Worm (Caenorhabditis elegans) whole organism, late embryonic: ENCODE data around the gene C15B12.8.
A peak's percentile ranks its signal among the peaks of the same experiment; 100 is the strongest.

Experiments
- C08G9.2 ChIP-seq: sonication (generic microtip); optimal IDR thresholded peaks from 2 replicates; lab custom pipeline; 2016; ENCODE audit warnings: mild to moderate bottlenecking, missing genetic modification characterization, moderate library complexity, missing compliant biosample characterization
- C38D4.7 ChIP-seq: fragments of 200-800 bp; sonication (Bioruptor generic); optimal IDR thresholded peaks from 2 replicates; lab custom pipeline; 2018; ENCODE audit warnings: mild to moderate bottlenecking, missing genetic modification characterization, moderate library complexity, missing compliant biosample characterization
- T23F11.4 ChIP-seq: fragments of 200-800 bp; sonication (Bioruptor generic); optimal IDR thresholded peaks from 2 replicates; lab custom pipeline; 2018; ENCODE audit warnings: mild to moderate bottlenecking, missing genetic modification characterization, missing compliant biosample characterization
- ama-1 ChIP-seq: fragments of 150-350 bp; optimal IDR thresholded peaks from 2 replicates; lab custom pipeline; 2014
- ceh-14 ChIP-seq: sonication (generic microtip); optimal IDR thresholded peaks from 2 replicates; lab custom pipeline; 2016; ENCODE audit warnings: missing genotype, missing genetic modification characterization, missing compliant biosample characterization
- ceh-18 ChIP-seq: sonication (generic microtip); optimal IDR thresholded peaks from 2 replicates; lab custom pipeline; 2016; ENCODE audit warnings: missing genetic modification characterization, missing compliant biosample characterization
- ceh-2 ChIP-seq: sonication (generic microtip); optimal IDR thresholded peaks from 2 replicates; lab custom pipeline; 2016; ENCODE audit warnings: missing genotype, missing genetic modification characterization, missing compliant biosample characterization
- ceh-24 ChIP-seq: sonication (generic microtip); optimal IDR thresholded peaks from 2 replicates; lab custom pipeline; 2016; ENCODE audit warnings: mild to moderate bottlenecking, missing genetic modification characterization, missing compliant biosample characterization
- ceh-30 ChIP-seq: fragments of 150-350 bp; optimal IDR thresholded peaks from 2 replicates; lab custom pipeline; 2014; ENCODE audit warnings: missing biosample characterization, missing genetic modification characterization
- ceh-31 ChIP-seq: sonication (generic microtip); optimal IDR thresholded peaks from 2 replicates; lab custom pipeline; 2016; ENCODE audit warnings: missing genetic modification characterization, missing compliant biosample characterization
- ceh-45 ChIP-seq: fragments of 200-800 bp; sonication (Bioruptor generic); IDR thresholded peaks from 2 replicates; pipeline ENCODE4 v1.3.6; 2022; ENCODE audit warnings: missing genetic modification reagents, missing genetic modification characterization, missing compliant biosample characterization
- che-1 ChIP-seq: sonication (generic microtip); optimal IDR thresholded peaks from 2 replicates; lab custom pipeline; 2016; ENCODE audit warnings: mild to moderate bottlenecking, missing genetic modification characterization, missing compliant biosample characterization
- dmd-4 ChIP-seq: sonication (generic microtip); optimal IDR thresholded peaks from 2 replicates; lab custom pipeline; 2016; ENCODE audit warnings: borderline replicate concordance, missing genetic modification characterization, missing compliant biosample characterization
- elt-2 ChIP-seq: sonication (generic microtip); optimal IDR thresholded peaks from 2 replicates; lab custom pipeline; 2016; ENCODE audit warnings: missing genetic modification reagents, missing genetic modification characterization, missing compliant biosample characterization
- eyg-1 ChIP-seq: sonication (generic microtip); optimal IDR thresholded peaks from 2 replicates; lab custom pipeline; 2016; ENCODE audit warnings: missing genotype, missing genetic modification characterization, missing compliant biosample characterization
- fax-1 ChIP-seq: sonication (generic microtip); optimal IDR thresholded peaks from 2 replicates; lab custom pipeline; 2016; ENCODE audit warnings: missing genotype, missing genetic modification characterization, missing compliant biosample characterization
- fkh-10 ChIP-seq: fragments of 150-350 bp; optimal IDR thresholded peaks from 2 replicates; lab custom pipeline; 2014; ENCODE audit warnings: missing biosample characterization, missing genetic modification reagents, missing genetic modification characterization
- fkh-6 ChIP-seq: sonication (generic microtip); optimal IDR thresholded peaks from 2 replicates; lab custom pipeline; 2016; ENCODE audit warnings: missing genetic modification characterization, missing compliant biosample characterization
- gmeb-2 ChIP-seq: sonication (generic microtip); optimal IDR thresholded peaks from 2 replicates; lab custom pipeline; 2016; ENCODE audit warnings: missing genetic modification characterization, inconsistent platforms, missing compliant biosample characterization
- hlh-13 ChIP-seq: fragments of 200-800 bp; sonication (Bioruptor generic); optimal IDR thresholded peaks from 2 replicates; lab custom pipeline; 2018; ENCODE audit warnings: mild to moderate bottlenecking, missing genetic modification characterization, missing compliant biosample characterization
- hlh-30 ChIP-seq: sonication (generic microtip); optimal IDR thresholded peaks from 2 replicates; lab custom pipeline; 2017; ENCODE audit warnings: antibody characterized with exemption, missing genetic modification characterization, missing compliant biosample characterization; ENCODE audit not compliant: insufficient read depth
- hlh-6 ChIP-seq: sonication (generic microtip); optimal IDR thresholded peaks from 2 replicates; lab custom pipeline; 2016; ENCODE audit warnings: missing genotype, missing genetic modification characterization, missing compliant biosample characterization
- lim-6 ChIP-seq: sonication (generic microtip); optimal IDR thresholded peaks from 2 replicates; lab custom pipeline; 2016; ENCODE audit warnings: missing genetic modification characterization, missing compliant biosample characterization
- lin-11 ChIP-seq: fragments of 200-800 bp; sonication (Bioruptor generic); optimal IDR thresholded peaks from 2 replicates; lab custom pipeline; 2018; ENCODE audit warnings: mild to moderate bottlenecking, missing genetic modification characterization, missing compliant biosample characterization
- nhr-232 ChIP-seq: sonication (generic microtip); optimal IDR thresholded peaks from 2 replicates; lab custom pipeline; 2016; ENCODE audit warnings: missing genetic modification characterization, missing compliant biosample characterization
- npax-4 ChIP-seq: sonication (generic microtip); optimal IDR thresholded peaks from 2 replicates; lab custom pipeline; 2016; ENCODE audit warnings: missing genetic modification characterization, missing compliant biosample characterization
- pag-3 ChIP-seq: sonication (generic microtip); optimal IDR thresholded peaks from 2 replicates; lab custom pipeline; 2016; ENCODE audit warnings: missing compliant biosample characterization, missing genetic modification characterization, borderline replicate concordance
- pat-9 ChIP-seq: fragments of 200-800 bp; sonication (Bioruptor generic); optimal IDR thresholded peaks from 2 replicates; lab custom pipeline; 2018; ENCODE audit warnings: mild to moderate bottlenecking, missing genetic modification characterization, moderate library complexity, missing compliant biosample characterization
- pqm-1 ChIP-seq: sonication (generic microtip); optimal IDR thresholded peaks from 2 replicates; lab custom pipeline; 2016; ENCODE audit warnings: missing genetic modification characterization, missing compliant biosample characterization
- ref-2 ChIP-seq: sonication (generic microtip); optimal IDR thresholded peaks from 2 replicates; lab custom pipeline; 2016; ENCODE audit warnings: missing genetic modification characterization, missing compliant biosample characterization
- sox-4 ChIP-seq: sonication (generic microtip); optimal IDR thresholded peaks from 2 replicates; lab custom pipeline; 2017; ENCODE audit warnings: mild to moderate bottlenecking, missing genetic modification characterization, inconsistent platforms, missing compliant biosample characterization
- syd-9 ChIP-seq: sonication (generic microtip); optimal IDR thresholded peaks from 2 replicates; lab custom pipeline; 2016; ENCODE audit warnings: mild to moderate bottlenecking, missing genetic modification characterization, moderate library complexity, missing compliant biosample characterization
- tbx-2 ChIP-seq: sonication (generic microtip); optimal IDR thresholded peaks from 2 replicates; lab custom pipeline; 2016; ENCODE audit warnings: missing genetic modification characterization, missing compliant biosample characterization
- unc-3 ChIP-seq, 2 experiments: fragments of 200-800 bp in 1 of 2; sonication (Bioruptor generic) in 1 of 2; sonication (generic microtip) in 1 of 2; conservative IDR thresholded peaks in 1 of 2; optimal IDR thresholded peaks in 1 of 2; 2 replicates each; pipeline versions ENCODE4 v1.3.6 to Lab custom; 2016 to 2022; ENCODE audit warnings: missing compliant biosample characterization in 2 of 2, missing genetic modification characterization in 2 of 2, missing genetic modification reagents in 1 of 2

C15B12.8 gene

ce11 chrX:6448866-6449400 lies 25.1 kb upstream of the C15B12.8 start, which contains the start of gene fah-1:
Gene fah-1 (minus strand): TSS chrX:6448916.
- TF ChIP-seq pat-9 (no peak), hlh-30 (tag; lab: Kevin White, UChicago) (peak; percentile 61), elt-2 (tag; lab: Kevin White, UChicago) (peak; percentile 22), fkh-10 (GFP tag; lab: Kevin White, UChicago) (no peak)

ce11 chrX:6450839-6451491 lies 23.1 kb upstream of the C15B12.8 start, which contains the start of the genes grl-6 and K10C2.6:
Gene grl-6 (minus strand): TSS chrX:6450939.
Gene K10C2.6 (plus strand): TSS chrX:6451441.
- TF ChIP-seq gmeb-2 (no peak), tbx-2 (tag; lab: Kevin White, UChicago) (no peak), syd-9 (tag; lab: Kevin White, UChicago) (no peak), ama-1 (no peak), ceh-45 (no peak)

ce11 chrX:6455157-6455556 lies 18.9 kb upstream of the C15B12.8 start, which contains the start of gene nas-33:
Gene nas-33 (minus strand): TSS chrX:6455257.
- TF ChIP-seq unc-3 (GFP tag; conservative IDR thresholded peaks at IDR 0.05; lab: Robert Waterston, UW) (no peak), unc-3 (tag; optimal IDR thresholded peaks at IDR 0.05; lab: Kevin White, UChicago) (no peak), npax-4 (tag; lab: Kevin White, UChicago) (no peak), lim-6 (tag; lab: Kevin White, UChicago) (no peak), gmeb-2 (no peak), eyg-1 (no peak), sox-4 (tag; lab: Kevin White, UChicago) (no peak), ceh-18 (tag; lab: Kevin White, UChicago) (no peak)

- TF ChIP-seq lim-6 (tag; lab: Kevin White, UChicago) (no peak), elt-2 (tag; lab: Kevin White, UChicago) (peak; percentile 19)
These were observed 17.5 kb upstream of the C15B12.8 start, which contains the start of gene pept-1 for ce11 chrX:6456567-6456966. Gene pept-1 (plus strand): TSS chrX:6456872.

- TF ChIP-seq nhr-232 (tag; lab: Kevin White, UChicago) (no peak), hlh-30 (tag; lab: Kevin White, UChicago) (no peak), che-1 (tag; lab: Kevin White, UChicago) (no peak), ceh-45 (no peak), pag-3 (tag; lab: Kevin White, UChicago) (no peak), ceh-31 (tag; lab: Kevin White, UChicago) (no peak), fax-1 (no peak), ceh-24 (tag; lab: Kevin White, UChicago) (no peak), ceh-30 (tag; lab: Kevin White, UChicago) (no peak), dmd-4 (tag; lab: Kevin White, UChicago) (no peak), hlh-13 (no peak), pqm-1 (tag; lab: Kevin White, UChicago) (no peak), ceh-14 (tag; lab: Kevin White, UChicago) (no peak), ref-2 (tag; lab: Kevin White, UChicago) (no peak), T23F11.4 (GFP tag; lab: Kevin White, UChicago) (no peak), npax-4 (tag; lab: Kevin White, UChicago) (no peak)
- TF ChIP-seq, all 69 proteins: peak for 0
These were observed 16.1 kb upstream of the C15B12.8 start for ce11 chrX:6458001-6458400.

ce11 chrX:6458467-6458866 lies 15.6 kb upstream of the C15B12.8 start:
- TF ChIP-seq C38D4.7: no peak
- no peak for TF ChIP-seq C08G9.2
- no peak for TF ChIP-seq hlh-6 (tag; lab: Kevin White, UChicago)
- no peak for TF ChIP-seq elt-2 (tag; lab: Kevin White, UChicago)
- TF ChIP-seq ama-1: no peak
- no peak for TF ChIP-seq fkh-6 (tag; lab: Kevin White, UChicago)
- TF ChIP-seq ceh-2: no peak
- no peak for TF ChIP-seq hlh-13
- no peak for TF ChIP-seq lin-11
- no peak for TF ChIP-seq unc-3 (GFP tag; conservative IDR thresholded peaks at IDR 0.05; lab: Robert Waterston, UW)
- no peak for TF ChIP-seq unc-3 (tag; optimal IDR thresholded peaks at IDR 0.05; lab: Kevin White, UChicago)
